Worm (Caenorhabditis elegans) whole organism, early embryonic: ENCODE results near the gene mai-1.

ENCODE experiments used
- ama-1 ChIP-seq: fragments of 150-350 bp; optimal IDR thresholded peaks from 2 replicates; lab custom pipeline; 2014
- hmbx-1 ChIP-seq: sonication (generic microtip); optimal IDR thresholded peaks from 2 replicates; lab custom pipeline; 2016; ENCODE audit warnings: mild to moderate bottlenecking, missing genetic modification characterization, missing compliant biosample characterization
- hnd-1 ChIP-seq: sonication (generic microtip); optimal IDR thresholded peaks from 2 replicates; lab custom pipeline; 2016; ENCODE audit warnings: missing genetic modification characterization, missing compliant biosample characterization
- sea-1 ChIP-seq: fragments of 200-800 bp; sonication (Bioruptor generic); conservative IDR thresholded peaks from 2 replicates; pipeline ENCODE4 v1.3.6; 2022; ENCODE audit warnings: missing genetic modification characterization, missing compliant biosample characterization

- TF ChIP-seq ama-1 (lab: Kevin White, UChicago) (no peak), sea-1 (GFP tag; lab: Robert Waterston, UW) (no peak), hnd-1 (no peak), hmbx-1 (tag; lab: Kevin White, UChicago) (no peak)
Observed at ce11 chrX:3154562-3154961, 38.2 kb upstream of the mai-1 start.
